Worm (Caenorhabditis elegans) whole organism, midembryonic: ENCODE results near the gene clec-168.

Experiments
- flt-1 ChIP-seq: fragments of 200-800 bp; sonication (Bioruptor generic); IDR thresholded peaks from 2 replicates; pipeline ENCODE4 v1.3.6; 2022; ENCODE audit warnings: missing genetic modification characterization, missing compliant biosample characterization
- ztf-29 ChIP-seq: fragments of 200-800 bp; sonication (Bioruptor generic); IDR thresholded peaks from 2 replicates; pipeline ENCODE4 v1.3.6; 2022; ENCODE audit warnings: missing genetic modification reagents, missing genetic modification characterization, missing compliant biosample characterization

DNA sequence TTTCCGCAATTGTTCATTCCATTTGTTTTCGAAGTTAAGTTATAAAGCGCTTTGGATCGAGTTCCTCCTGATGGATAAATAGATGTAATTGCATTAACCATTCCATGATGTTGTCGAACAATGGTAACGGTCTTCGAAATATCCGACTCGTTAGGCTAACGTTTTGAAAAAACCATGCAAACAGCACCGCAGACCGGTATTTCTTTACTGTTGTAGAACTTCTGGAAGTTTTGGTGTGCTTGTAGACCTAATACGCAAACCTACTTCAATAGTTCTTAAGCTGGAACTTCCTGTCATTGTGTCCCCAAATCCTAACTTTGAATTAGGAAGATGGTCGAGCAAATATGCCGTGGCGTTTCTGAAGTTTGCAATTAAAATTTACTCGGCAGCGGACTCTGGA is 11.5 kb upstream of the clec-168 start, which contains the start of gene F38A1.9:
- TF ChIP-seq ztf-29 (GFP tag; lab: Robert Waterston, UW) (no peak), flt-1 (GFP tag; lab: Robert Waterston, UW) (no peak)
